Worm (Caenorhabditis elegans) whole organism, young adult: ENCODE results near the gene F59A7.2.

Experiments used
- C17E4.6 ChIP-seq: fragments of 200-800 bp; sonication (Bioruptor generic); IDR thresholded peaks from 2 replicates; pipeline ENCODE4 v1.3.6; 2022; ENCODE audit warnings: missing genetic modification reagents, missing genetic modification characterization, missing compliant biosample characterization
- F22D6.2 ChIP-seq: sonication (generic microtip); optimal IDR thresholded peaks from 2 replicates; lab custom pipeline; 2016; ENCODE audit warnings: mild to moderate bottlenecking, missing genetic modification characterization, missing compliant biosample characterization
- F23B12.7 ChIP-seq: sonication (generic microtip); optimal IDR thresholded peaks from 2 replicates; lab custom pipeline; 2017; ENCODE audit warnings: missing genetic modification characterization, mild to moderate bottlenecking, missing compliant biosample characterization, antibody characterized with exemption, moderate library complexity; ENCODE audit not compliant: insufficient read depth
- F33H1.4 ChIP-seq: fragments of 200-800 bp; sonication (Bioruptor generic); IDR thresholded peaks from 2 replicates; pipeline ENCODE4 v1.3.6; 2022; ENCODE audit warnings: missing genetic modification reagents, missing genetic modification characterization, missing compliant biosample characterization
- F39B2.1 ChIP-seq: fragments of 200-800 bp; sonication (Bioruptor generic); IDR thresholded peaks from 2 replicates; pipeline ENCODE4 v1.3.6; 2022; ENCODE audit warnings: missing genetic modification reagents, missing genetic modification characterization, missing compliant biosample characterization
- F52B5.7 ChIP-seq: sonication (generic microtip); optimal IDR thresholded peaks from 2 replicates; lab custom pipeline; 2016; ENCODE audit warnings: mild to moderate bottlenecking, missing genetic modification characterization, missing compliant biosample characterization
- F57A8.1 ChIP-seq: fragments of 200-800 bp; sonication (Bioruptor generic); optimal IDR thresholded peaks from 2 replicates; lab custom pipeline; 2018; ENCODE audit warnings: mild to moderate bottlenecking, missing genetic modification characterization, moderate library complexity, missing compliant biosample characterization
- Y53G8AR.9 ChIP-seq: fragments of 200-800 bp; sonication (Bioruptor generic); conservative IDR thresholded peaks from 2 replicates; pipeline ENCODE4 v1.3.6; 2022; ENCODE audit warnings: missing genetic modification reagents, missing genetic modification characterization, missing compliant biosample characterization
- Y56A3A.18 ChIP-seq: fragments of 200-800 bp; sonication (Bioruptor generic); IDR thresholded peaks from 2 replicates; pipeline ENCODE4 v1.3.6; 2022; ENCODE audit warnings: missing genetic modification reagents, missing genetic modification characterization, missing compliant biosample characterization
- Y67H2A.10 ChIP-seq: fragments of 200-800 bp; sonication (Bioruptor generic); conservative IDR thresholded peaks from 2 replicates; pipeline ENCODE4 v1.3.6; 2022; ENCODE audit warnings: missing genetic modification reagents, missing genetic modification characterization, missing compliant biosample characterization
- Y79H2A.3 ChIP-seq: fragments of 200-800 bp; sonication (Bioruptor generic); conservative IDR thresholded peaks from 2 replicates; pipeline ENCODE4 v1.3.6; 2022; ENCODE audit warnings: missing genetic modification reagents, missing genetic modification characterization, missing compliant biosample characterization
- Y95B8A.8 ChIP-seq: fragments of 200-800 bp; sonication (Bioruptor generic); IDR thresholded peaks from 2 replicates; pipeline ENCODE4 v1.3.6; 2022; ENCODE audit warnings: missing genetic modification reagents, missing genetic modification characterization, missing compliant biosample characterization
- ama-1 ChIP-seq, 3 experiments: fragments of 150-350 bp in 1 of 3; sonication (generic microtip) in 2 of 3; optimal IDR thresholded peaks; 2 replicates each; lab custom pipeline; 2014 to 2018; ENCODE audit warnings: missing biosample characterization in 2 of 3, missing genetic modification characterization in 2 of 3, missing genetic modification reagents in 2 of 3
- aptf-3 ChIP-seq: fragments of 200-800 bp; sonication (Bioruptor generic); IDR thresholded peaks from 2 replicates; pipeline ENCODE4 v1.3.6; 2022; ENCODE audit warnings: missing genetic modification characterization, missing compliant biosample characterization
- attf-3 ChIP-seq: fragments of 200-800 bp; sonication (Bioruptor generic); conservative IDR thresholded peaks from 2 replicates; pipeline ENCODE4 v1.3.6; 2022; ENCODE audit warnings: missing genetic modification reagents, missing genetic modification characterization, missing compliant biosample characterization
- bed-2 ChIP-seq: fragments of 200-800 bp; sonication (Bioruptor generic); IDR thresholded peaks from 2 replicates; pipeline ENCODE4 v1.3.6; 2022; ENCODE audit warnings: missing genetic modification reagents, missing genetic modification characterization, missing compliant biosample characterization
- cebp-2 ChIP-seq: fragments of 200-800 bp; sonication (Bioruptor generic); IDR thresholded peaks from 2 replicates; pipeline ENCODE4 v1.3.6; 2022; ENCODE audit warnings: missing genetic modification characterization, missing compliant biosample characterization
- ceh-27 ChIP-seq: fragments of 200-800 bp; sonication (Bioruptor generic); optimal IDR thresholded peaks from 2 replicates; lab custom pipeline; 2018; ENCODE audit warnings: mild to moderate bottlenecking, missing genetic modification characterization, moderate library complexity, missing compliant biosample characterization
- ceh-58 ChIP-seq: fragments of 200-800 bp; sonication (Bioruptor generic); IDR thresholded peaks from 2 replicates; pipeline ENCODE4 v1.3.6; 2022; ENCODE audit warnings: missing genetic modification characterization, missing compliant biosample characterization
- dpff-1 ChIP-seq: sonication (generic microtip); optimal IDR thresholded peaks from 2 replicates; lab custom pipeline; 2017; ENCODE audit warnings: mild to moderate bottlenecking, missing genetic modification characterization, missing compliant biosample characterization
- dpl-1 ChIP-seq: fragments of 150-350 bp; optimal IDR thresholded peaks from 2 replicates; lab custom pipeline; 2014; ENCODE audit warnings: missing biosample characterization, missing genetic modification reagents, missing genetic modification characterization
- egl-18 ChIP-seq: fragments of 200-800 bp; sonication (Bioruptor generic); IDR thresholded peaks from 2 replicates; pipeline ENCODE4 v1.3.6; 2022; ENCODE audit warnings: missing genetic modification reagents, missing genetic modification characterization, missing compliant biosample characterization
- gei-17 ChIP-seq: fragments of 200-800 bp; sonication (Bioruptor generic); optimal IDR thresholded peaks from 2 replicates; lab custom pipeline; 2018; ENCODE audit warnings: mild to moderate bottlenecking, missing genetic modification characterization, missing compliant biosample characterization
- him-1 ChIP-seq: sonication (generic microtip); optimal IDR thresholded peaks from 2 replicates; lab custom pipeline; 2016; ENCODE audit warnings: missing genotype, missing genetic modification reagents, missing genetic modification characterization, missing compliant biosample characterization
- hsf-1 ChIP-seq: fragments of 200-800 bp; sonication (Bioruptor generic); IDR thresholded peaks from 2 replicates; pipeline ENCODE4 v1.3.6; 2022; ENCODE audit warnings: missing genetic modification reagents, missing genetic modification characterization, missing compliant biosample characterization
- let-607 ChIP-seq, 2 experiments: fragments of 200-800 bp in 1 of 2; sonication (Bioruptor generic) in 1 of 2; sonication (generic microtip) in 1 of 2; optimal IDR thresholded peaks; 2 replicates each; lab custom pipeline; 2016 to 2018; ENCODE audit warnings: mild to moderate bottlenecking in 2 of 2, missing compliant biosample characterization in 2 of 2, missing genetic modification characterization in 2 of 2, moderate library complexity in 2 of 2, missing genotype in 1 of 2
- lin-26 ChIP-seq: fragments of 200-800 bp; sonication (Bioruptor generic); IDR thresholded peaks from 2 replicates; pipeline ENCODE4 v1.3.6; 2022; ENCODE audit warnings: missing genetic modification reagents, missing genetic modification characterization, missing compliant biosample characterization
- lin-54 ChIP-seq: fragments of 200-800 bp; sonication (Bioruptor generic); optimal IDR thresholded peaks from 2 replicates; lab custom pipeline; 2018; ENCODE audit warnings: mild to moderate bottlenecking, missing genetic modification characterization, missing compliant biosample characterization
- lsl-1 ChIP-seq: fragments of 200-800 bp; sonication (Bioruptor generic); optimal IDR thresholded peaks from 2 replicates; lab custom pipeline; 2018; ENCODE audit warnings: mild to moderate bottlenecking, missing genetic modification characterization, moderate library complexity, missing compliant biosample characterization
- madf-8 ChIP-seq: fragments of 200-800 bp; sonication (Bioruptor generic); conservative IDR thresholded peaks from 2 replicates; pipeline ENCODE4 v1.3.6; 2022; ENCODE audit warnings: missing genetic modification reagents, missing genetic modification characterization, missing compliant biosample characterization
- mxl-1 ChIP-seq: sonication (generic microtip); optimal IDR thresholded peaks from 2 replicates; lab custom pipeline; 2016; ENCODE audit warnings: missing genetic modification characterization, missing compliant biosample characterization
- nfya-1 ChIP-seq: sonication (generic microtip); optimal IDR thresholded peaks from 2 replicates; lab custom pipeline; 2017; ENCODE audit warnings: antibody characterized with exemption, missing compliant biosample characterization, missing genetic modification characterization, borderline replicate concordance; ENCODE audit not compliant: insufficient read depth
- nhr-80 ChIP-seq: sonication (generic microtip); optimal IDR thresholded peaks from 2 replicates; lab custom pipeline; 2016; ENCODE audit warnings: missing genetic modification characterization, missing compliant biosample characterization
- pha-4 ChIP-seq: fragments of 150-350 bp; sonication (generic microtip); optimal IDR thresholded peaks from 2 replicates; lab custom pipeline; 2014; ENCODE audit warnings: missing biosample characterization, missing genetic modification reagents, missing genetic modification characterization
- sea-2 ChIP-seq: fragments of 200-800 bp; sonication (Bioruptor generic); IDR thresholded peaks from 2 replicates; pipeline ENCODE4 v1.3.6; 2022; ENCODE audit warnings: missing genetic modification characterization, missing compliant biosample characterization
- snpc-3.4 ChIP-seq: sonication (generic microtip); optimal IDR thresholded peaks from 2 replicates; lab custom pipeline; 2017; ENCODE audit warnings: missing genetic modification characterization, mild to moderate bottlenecking, missing compliant biosample characterization, antibody characterized with exemption, moderate library complexity, missing genotype, missing genetic modification reagents
- zfh-2 ChIP-seq: fragments of 200-800 bp; sonication (Bioruptor generic); conservative IDR thresholded peaks from 2 replicates; pipeline ENCODE4 v1.3.6; 2022; ENCODE audit warnings: missing genetic modification reagents, missing genetic modification characterization, missing compliant biosample characterization

Gene F59A7.2

ce11 chrV:2027787-2028186 is 11.5 kb upstream of the F59A7.2 start, which contains the start of gene srab-13:
Gene srab-13, minus strand, starts transcription at chrV:2027887.
- TF ChIP-seq nhr-80 (tag; lab: Kevin White, UChicago), result no peak
- no peak for TF ChIP-seq pha-4 (tag; lab: Kevin White, UChicago)
- TF ChIP-seq Y53G8AR.9 (GFP tag; lab: Robert Waterston, UW), result no peak
- TF ChIP-seq cebp-2 (GFP tag; lab: Robert Waterston, UW), result no peak
- no peak for TF ChIP-seq attf-3 (GFP tag; lab: Robert Waterston, UW)
- TF ChIP-seq Y79H2A.3, result no peak
- TF ChIP-seq madf-8 (GFP tag; lab: Robert Waterston, UW), result no peak
- TF ChIP-seq F39B2.1 (GFP tag; lab: Robert Waterston, UW), result no peak
- no peak for TF ChIP-seq dpff-1 (tag; lab: Kevin White, UChicago)
- TF ChIP-seq let-607 (tag; optimal IDR thresholded peaks at IDR 0.05; lab: Kevin White, UChicago), result no peak
- TF ChIP-seq Y67H2A.10, result no peak
- TF ChIP-seq lin-54 (GFP tag; lab: Kevin White, UChicago), result no peak
- TF ChIP-seq C17E4.6 (GFP tag; lab: Robert Waterston, UW), result no peak

- TF ChIP-seq Y56A3A.18 (no peak), lsl-1 (GFP tag; lab: Kevin White, UChicago) (no peak), dpl-1 (no peak), Y53G8AR.9 (GFP tag; lab: Robert Waterston, UW) (no peak), cebp-2 (GFP tag; lab: Robert Waterston, UW) (no peak), F57A8.1 (no peak), sea-2 (no peak), F33H1.4 (no peak), him-1 (tag; lab: Kevin White, UChicago) (no peak), F23B12.7 (tag; lab: Kevin White, UChicago) (no peak), lin-26 (GFP tag; lab: Robert Waterston, UW) (no peak), bed-2 (GFP tag; lab: Robert Waterston, UW) (no peak)
Measured at ce11 chrV:2022374-2022773, 6.0 kb upstream of the F59A7.2 start, which contains the start of gene F59A7.5. Gene F59A7.5, plus strand, starts transcription at chrV:2022674.

ce11 chrV:2021283-2021682 is 5.0 kb upstream of the F59A7.2 start:
- no peak for TF ChIP-seq ama-1 (optimal IDR thresholded peaks at IDR 0.05; lab: Kevin White, UChicago)
- TF ChIP-seq ama-1 (GFP tag; optimal IDR thresholded peaks at IDR 0.05; lab: Kevin White, UChicago), result no peak
- no peak for TF ChIP-seq mxl-1 (tag; lab: Kevin White, UChicago)
- no peak for TF ChIP-seq F22D6.2 (tag; lab: Kevin White, UChicago)
- TF ChIP-seq madf-8 (GFP tag; lab: Robert Waterston, UW), result no peak
- no peak for TF ChIP-seq zfh-2 (GFP tag; lab: Robert Waterston, UW)
- TF ChIP-seq, all 124 proteins: peak for 0

- TF ChIP-seq nfya-1 (tag; lab: Kevin White, UChicago) (no peak), Y53G8AR.9 (GFP tag; lab: Robert Waterston, UW) (no peak), hsf-1 (GFP tag; lab: Robert Waterston, UW) (no peak), aptf-3 (GFP tag; lab: Robert Waterston, UW) (no peak), snpc-3.4 (tag; lab: Kevin White, UChicago) (no peak), ceh-27 (GFP tag; lab: Kevin White, UChicago) (no peak), ceh-58 (GFP tag; lab: Robert Waterston, UW) (no peak), F52B5.7 (tag; lab: Kevin White, UChicago) (no peak), lin-54 (GFP tag; lab: Kevin White, UChicago) (no peak), egl-18 (GFP tag; lab: Robert Waterston, UW) (no peak), Y95B8A.8 (GFP tag; lab: Robert Waterston, UW) (no peak), gei-17 (GFP tag; lab: Kevin White, UChicago) (no peak)
Measured at ce11 chrV:2018689-2019088, 2.4 kb upstream of the F59A7.2 start, which contains the start of gene F59A7.14. Gene F59A7.14, plus strand, starts transcription at chrV:2018989.
